Fruit fly (Drosophila melanogaster) whole organism, adult: ENCODE measurements around the gene Acsf2.

Source experiments
- CG12768 ChIP-seq: fragments of 200-800 bp; sonication (Bioruptor generic); optimal IDR thresholded peaks from 2 replicates; lab custom pipeline; 2017; ENCODE audit warnings: missing biosample characterization, missing genetic modification characterization, mild to moderate bottlenecking, moderate library complexity, missing genetic modification reagents
- CG5204 ChIP-seq: fragments of 200-800 bp; sonication (Bioruptor generic); optimal IDR thresholded peaks from 2 replicates; lab custom pipeline; 2016; ENCODE audit warnings: missing biosample characterization, missing genetic modification characterization
- CG7045 ChIP-seq: fragments of 200-800 bp; sonication (Bioruptor generic); optimal IDR thresholded peaks from 2 replicates; lab custom pipeline; 2017; ENCODE audit warnings: missing biosample characterization, mild to moderate bottlenecking, missing genetic modification characterization
- Hr96 ChIP-seq: fragments of 200-800 bp; sonication (Bioruptor generic); optimal IDR thresholded peaks from 2 replicates; lab custom pipeline; 2016; ENCODE audit warnings: missing biosample characterization, missing genetic modification characterization
- bab1 ChIP-seq: fragments of 200-800 bp; sonication (Bioruptor generic); optimal IDR thresholded peaks from 3 replicates; lab custom pipeline; 2019; ENCODE audit warnings: missing biosample characterization, mild to moderate bottlenecking, missing genetic modification characterization, moderate library complexity
- cic ChIP-seq: fragments of 200-800 bp; sonication (Bioruptor generic); optimal IDR thresholded peaks from 2 replicates; lab custom pipeline; 2017; ENCODE audit warnings: missing biosample characterization, mild to moderate bottlenecking, missing genetic modification characterization, moderate library complexity
- toe ChIP-seq: fragments of 200-800 bp; sonication (Bioruptor generic); optimal IDR thresholded peaks from 2 replicates; lab custom pipeline; 2016; ENCODE audit warnings: missing biosample characterization, missing genetic modification characterization

- no peak for TF ChIP-seq CG7045 (GFP tag; lab: Kevin White, UChicago)
- no peak for TF ChIP-seq bab1 (GFP tag; lab: Kevin White, UChicago)
- no peak for TF ChIP-seq toe
- no peak for TF ChIP-seq cic
- no peak for TF ChIP-seq CG12768 (GFP tag; lab: Kevin White, UChicago)
- no peak for TF ChIP-seq Hr96
- no peak for TF ChIP-seq CG5204 (GFP tag; lab: Kevin White, UChicago)
Observed at dm6 chr2L:5372552-5372951, 30.5 kb upstream of the Acsf2 start.
